Worm (Caenorhabditis elegans) whole organism, L4/young adult: ENCODE measurements around the gene srd-11.

Source experiments
- W03F9.2 ChIP-seq: fragments of 150-350 bp; optimal IDR thresholded peaks from 2 replicates; lab custom pipeline; 2014; ENCODE audit warnings: missing biosample characterization, missing genetic modification characterization
- him-1 ChIP-seq: sonication (generic microtip); optimal IDR thresholded peaks from 2 replicates; lab custom pipeline; 2016; ENCODE audit warnings: missing genotype, missing genetic modification reagents, missing genetic modification characterization, missing compliant biosample characterization

DNA sequence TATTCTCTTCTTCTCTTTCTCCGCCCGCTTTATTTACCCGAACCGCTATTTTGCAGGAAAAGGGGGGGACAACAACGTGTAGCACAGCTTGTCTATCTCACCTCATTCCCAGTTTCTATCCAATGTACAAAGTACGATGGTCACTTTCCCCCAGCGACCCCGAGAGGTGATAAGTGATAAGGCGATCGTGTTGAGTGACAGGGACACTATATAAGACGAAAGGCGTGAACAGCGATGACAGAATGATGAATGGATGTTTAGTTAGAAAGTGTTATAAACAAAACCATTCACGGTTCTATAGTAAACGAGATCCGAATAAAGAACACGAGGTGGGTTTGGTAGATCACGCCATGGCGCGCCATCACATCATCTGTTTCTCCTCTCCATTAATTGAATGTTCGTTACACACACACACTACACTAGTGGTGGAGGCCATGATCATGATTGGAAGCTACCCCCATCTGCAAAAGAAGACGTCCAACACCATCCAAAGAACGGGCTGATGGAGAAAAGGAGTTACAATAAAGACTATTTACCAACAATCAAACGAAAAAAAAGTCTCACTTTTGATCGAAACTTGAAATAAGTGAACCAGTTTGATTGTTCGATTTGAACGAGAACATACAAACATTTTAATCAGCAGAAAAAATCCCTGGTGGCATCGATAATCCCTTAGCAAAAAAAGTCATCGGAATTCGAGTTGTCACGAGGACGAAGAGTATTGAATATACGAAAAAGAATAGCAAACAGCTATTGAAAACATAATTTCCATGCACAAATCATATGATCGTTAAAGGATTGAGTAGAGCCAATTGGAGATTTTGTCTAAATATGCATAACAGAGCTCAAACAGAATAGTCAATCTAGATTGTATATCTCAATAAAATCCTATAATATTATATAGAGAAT lies 36.9 kb upstream of the srd-11 start:
- no peak for TF ChIP-seq him-1 (tag; lab: Kevin White, UChicago)
- TF ChIP-seq W03F9.2 (tag; lab: Kevin White, UChicago) = no peak
